Fruit fly (Drosophila melanogaster) whole organism, embryonic: Measurements from ENCODE around the gene CG9886.

Experiments
- ATbp ChIP-seq: fragments of 200-800 bp; sonication (Bioruptor generic); optimal IDR thresholded peaks from 2 replicates; lab custom pipeline; 2017; ENCODE audit warnings: missing biosample characterization, mild to moderate bottlenecking, missing genetic modification characterization, missing genetic modification reagents
- Antp ChIP-seq: fragments of 200-800 bp; sonication (Bioruptor generic); optimal IDR thresholded peaks from 3 replicates; lab custom pipeline; 2016; ENCODE audit warnings: missing biosample characterization, missing genetic modification characterization
- Atf-2 ChIP-seq: fragments of 200-800 bp; sonication (Bioruptor generic); optimal IDR thresholded peaks from 2 replicates; lab custom pipeline; 2016; ENCODE audit warnings: missing biosample characterization, missing genetic modification characterization
- C15 ChIP-seq: fragments of 200-800 bp; sonication (Bioruptor generic); IDR thresholded peaks from 3 replicates; pipeline ENCODE4 v1.3.6; 2022; ENCODE audit warnings: missing biosample characterization, missing genetic modification characterization
- CG12071 ChIP-seq: fragments of 200-800 bp; sonication (Bioruptor generic); optimal IDR thresholded peaks from 3 replicates; lab custom pipeline; 2018; ENCODE audit warnings: missing biosample characterization, mild to moderate bottlenecking, missing genetic modification characterization
- CG12104 ChIP-seq: fragments of 200-800 bp; sonication (Bioruptor generic); optimal IDR thresholded peaks from 3 replicates; lab custom pipeline; 2016; ENCODE audit warnings: missing biosample characterization, missing genetic modification characterization
- CG13624 ChIP-seq: fragments of 200-800 bp; sonication (Bioruptor generic); optimal IDR thresholded peaks from 2 replicates; lab custom pipeline; 2016; ENCODE audit warnings: missing biosample characterization, missing genetic modification characterization
- CG14860 ChIP-seq: fragments of 200-800 bp; sonication (Bioruptor generic); IDR thresholded peaks from 3 replicates; pipeline ENCODE4 v1.3.6; 2022; ENCODE audit warnings: missing biosample characterization, missing genetic modification characterization; ENCODE audit not compliant: partially characterized antibody
- CG15514 ChIP-seq: fragments of 200-800 bp; sonication (Bioruptor generic); optimal IDR thresholded peaks from 3 replicates; lab custom pipeline; 2017; ENCODE audit warnings: missing biosample characterization, missing genetic modification characterization, mild to moderate bottlenecking, moderate library complexity, missing genetic modification reagents
- CG17328 ChIP-seq: fragments of 200-800 bp; sonication (Bioruptor generic); IDR thresholded peaks from 2 replicates; pipeline ENCODE4 v1.3.6; 2022; ENCODE audit warnings: missing biosample characterization, missing genetic modification characterization
- CG1792 ChIP-seq: fragments of 200-800 bp; sonication (Bioruptor generic); optimal IDR thresholded peaks from 2 replicates; lab custom pipeline; 2016; ENCODE audit warnings: missing biosample characterization, missing genetic modification characterization
- CG2678 ChIP-seq: fragments of 200-800 bp; sonication (Bioruptor generic); optimal IDR thresholded peaks from 3 replicates; lab custom pipeline; 2019; ENCODE audit warnings: missing biosample characterization, mild to moderate bottlenecking, missing genetic modification characterization, moderate library complexity
- CG3281 ChIP-seq: fragments of 200-800 bp; sonication (Bioruptor generic); optimal IDR thresholded peaks from 3 replicates; lab custom pipeline; 2017; ENCODE audit warnings: missing biosample characterization, mild to moderate bottlenecking, missing genetic modification characterization
- CG33213 ChIP-seq: fragments of 200-800 bp; sonication (Bioruptor generic); optimal IDR thresholded peaks from 3 replicates; lab custom pipeline; 2016; ENCODE audit warnings: missing biosample characterization, missing genetic modification characterization
- CG4404 ChIP-seq: fragments of 200-800 bp; sonication (Bioruptor generic); IDR thresholded peaks from 2 replicates; pipeline ENCODE4 v1.3.6; 2022; ENCODE audit warnings: missing biosample characterization, missing genetic modification characterization
- CG4424 ChIP-seq: fragments of 200-800 bp; sonication (Bioruptor generic); optimal IDR thresholded peaks from 3 replicates; lab custom pipeline; 2016; ENCODE audit warnings: missing biosample characterization, missing genetic modification characterization
- CG6175 ChIP-seq: fragments of 200-800 bp; sonication (Bioruptor generic); IDR thresholded peaks from 3 replicates; pipeline ENCODE4 v1.3.6; 2022; ENCODE audit warnings: missing biosample characterization, missing genetic modification characterization
- CG6683 ChIP-seq: fragments of 200-800 bp; sonication (Bioruptor generic); optimal IDR thresholded peaks from 2 replicates; lab custom pipeline; 2017; ENCODE audit warnings: missing biosample characterization, mild to moderate bottlenecking, missing genetic modification characterization, missing genetic modification reagents
- CG7556 ChIP-seq: fragments of 200-800 bp; sonication (Bioruptor generic); optimal IDR thresholded peaks from 2 replicates; lab custom pipeline; 2017; ENCODE audit warnings: missing biosample characterization, mild to moderate bottlenecking, missing genetic modification characterization
- CG7839 ChIP-seq: fragments of 200-800 bp; sonication (Bioruptor generic); optimal IDR thresholded peaks from 3 replicates; lab custom pipeline; 2018; ENCODE audit warnings: missing biosample characterization, mild to moderate bottlenecking, missing genetic modification characterization, moderate library complexity
- CTCF ChIP-seq: fragments of 200-800 bp; sonication (Bioruptor generic); optimal IDR thresholded peaks from 2 replicates; lab custom pipeline; 2017; ENCODE audit warnings: missing biosample characterization, mild to moderate bottlenecking, missing genetic modification characterization, moderate library complexity
- Deaf1 ChIP-seq: fragments of 200-800 bp; optimal IDR thresholded peaks from 3 replicates; lab custom pipeline; 2019; ENCODE audit warnings: missing biosample characterization, mild to moderate bottlenecking, missing genetic modification characterization, moderate library complexity
- ERR ChIP-seq: fragments of 200-800 bp; sonication (Bioruptor generic); optimal IDR thresholded peaks from 2 replicates; lab custom pipeline; 2016; ENCODE audit warnings: missing biosample characterization, missing genetic modification characterization
- Fer1 ChIP-seq: fragments of 200-800 bp; sonication (Bioruptor generic); optimal IDR thresholded peaks from 2 replicates; lab custom pipeline; 2017; ENCODE audit warnings: missing biosample characterization, mild to moderate bottlenecking, missing genetic modification characterization
- HmgZ ChIP-seq: fragments of 200-800 bp; sonication (Bioruptor generic); optimal IDR thresholded peaks from 2 replicates; lab custom pipeline; 2018; ENCODE audit warnings: missing biosample characterization, mild to moderate bottlenecking, missing genetic modification characterization
- Kr ChIP-seq: fragments of 200-800 bp; sonication (Bioruptor generic); optimal IDR thresholded peaks from 2 replicates; lab custom pipeline; 2017; ENCODE audit warnings: missing biosample characterization, mild to moderate bottlenecking, missing genetic modification characterization
- Lim3 ChIP-seq: fragments of 200-800 bp; sonication (Bioruptor generic); IDR thresholded peaks from 2 replicates; pipeline ENCODE4 v1.3.6; 2022; ENCODE audit warnings: missing biosample characterization, missing genetic modification characterization
- Med ChIP-seq: fragments of 200-800 bp; sonication (Bioruptor generic); peaks from one replicate; lab custom pipeline; 2016; ENCODE audit warnings: missing biosample characterization, missing genetic modification characterization, mild to moderate bottlenecking, inconsistent platforms, moderate library complexity
- Nf-YB ChIP-seq: fragments of 200-800 bp; sonication (Bioruptor generic); optimal IDR thresholded peaks from 3 replicates; lab custom pipeline; 2019; ENCODE audit warnings: missing biosample characterization, mild to moderate bottlenecking, missing genetic modification characterization, moderate library complexity
- Nf-YC ChIP-seq: fragments of 200-800 bp; optimal IDR thresholded peaks from 3 replicates; lab custom pipeline; 2019; ENCODE audit warnings: missing biosample characterization, mild to moderate bottlenecking, missing genetic modification characterization, moderate library complexity
- Optix ChIP-seq: fragments of 200-800 bp; sonication (Bioruptor generic); IDR thresholded peaks from 3 replicates; pipeline ENCODE4 v1.3.6; 2022; ENCODE audit warnings: missing biosample characterization, missing genetic modification characterization
- PHDP ChIP-seq: fragments of 200-800 bp; sonication (Bioruptor generic); optimal IDR thresholded peaks from 3 replicates; lab custom pipeline; 2018; ENCODE audit warnings: missing biosample characterization, mild to moderate bottlenecking, missing genetic modification characterization, moderate library complexity
- Sox102F ChIP-seq: fragments of 200-800 bp; sonication (Bioruptor generic); optimal IDR thresholded peaks from 2 replicates; lab custom pipeline; 2018; ENCODE audit warnings: missing biosample characterization, mild to moderate bottlenecking, missing genetic modification characterization, moderate library complexity
- Taf1 ChIP-seq: fragments of 200-800 bp; sonication (Bioruptor generic); IDR thresholded peaks from 2 replicates; pipeline ENCODE4 v1.3.6; 2022; ENCODE audit warnings: missing biosample characterization, missing genetic modification characterization
- bsh ChIP-seq, 2 experiments: fragments of 200-800 bp; sonication (Bioruptor generic); optimal IDR thresholded peaks; 2 replicates each; lab custom pipeline; 2017 to 2018; ENCODE audit warnings: mild to moderate bottlenecking in 2 of 2, missing biosample characterization in 2 of 2, missing genetic modification characterization in 2 of 2, moderate library complexity in 1 of 2
- eve ChIP-seq, 2 experiments: fragments of >200 bp; optimal IDR thresholded peaks; 2 replicates each; lab custom pipeline; 2017; ENCODE audit warnings: missing biosample characterization in 2 of 2, missing genetic modification characterization in 2 of 2
- gem ChIP-seq: fragments of 200-800 bp; sonication (Bioruptor generic); optimal IDR thresholded peaks from 2 replicates; lab custom pipeline; 2019; ENCODE audit warnings: missing biosample characterization, mild to moderate bottlenecking, missing genetic modification characterization, moderate library complexity
- gro ChIP-seq: fragments of 200-800 bp; sonication (Bioruptor generic); optimal IDR thresholded peaks from 2 replicates; lab custom pipeline; 2016; ENCODE audit warnings: missing biosample characterization, missing genetic modification characterization
- hth ChIP-seq: fragments of >200 bp; optimal IDR thresholded peaks from 2 replicates; lab custom pipeline; 2017; ENCODE audit warnings: inconsistent platforms
- inv ChIP-seq: fragments of 200-800 bp; sonication (Bioruptor generic); IDR thresholded peaks from 2 replicates; pipeline ENCODE4 v1.3.6; 2022; ENCODE audit warnings: missing biosample characterization, missing genetic modification characterization; ENCODE audit not compliant: partially characterized antibody
- lab ChIP-seq: fragments of 200-800 bp; sonication (Bioruptor generic); optimal IDR thresholded peaks from 3 replicates; lab custom pipeline; 2017; ENCODE audit warnings: missing biosample characterization, missing genetic modification characterization, mild to moderate bottlenecking, moderate library complexity, missing genetic modification reagents
- lmd ChIP-seq: fragments of 200-800 bp; sonication (Bioruptor generic); IDR thresholded peaks from 2 replicates; pipeline ENCODE4 v1.3.6; 2022; ENCODE audit warnings: missing biosample characterization, missing genetic modification characterization
- prd ChIP-seq, 3 experiments: fragments of >200 bp in 2 of 3; fragments of 200-800 bp in 1 of 3; sonication (Bioruptor generic) in 1 of 3; optimal IDR thresholded peaks in 2 of 3; IDR thresholded peaks in 1 of 3; 2 replicates in 2 of 3; 3 replicates in 1 of 3; pipeline versions ENCODE4 v1.3.6 to Lab custom; 2017 to 2022; ENCODE audit warnings: missing biosample characterization in 1 of 3, missing genetic modification characterization in 1 of 3
- row ChIP-seq: fragments of 200-800 bp; sonication (Bioruptor generic); IDR thresholded peaks from 3 replicates; pipeline ENCODE4 v1.3.6; 2022; ENCODE audit warnings: missing biosample characterization, missing genetic modification characterization
- ssp ChIP-seq: fragments of 200-800 bp; sonication (Bioruptor generic); IDR thresholded peaks from 2 replicates; pipeline ENCODE4 v1.3.6; 2022; ENCODE audit warnings: missing biosample characterization, missing genetic modification characterization
- twi ChIP-seq: fragments of 200-800 bp; optimal IDR thresholded peaks from 2 replicates; lab custom pipeline; 2019; ENCODE audit warnings: missing biosample characterization, mild to moderate bottlenecking, missing genetic modification characterization, moderate library complexity
- unc-4 ChIP-seq: fragments of 200-800 bp; sonication (Bioruptor generic); IDR thresholded peaks from 2 replicates; pipeline ENCODE4 v1.3.6; 2022; ENCODE audit warnings: missing biosample characterization, missing genetic modification characterization; ENCODE audit not compliant: partially characterized antibody
- vnd ChIP-seq: fragments of 200-800 bp; sonication (Bioruptor generic); IDR thresholded peaks from 3 replicates; pipeline ENCODE4 v1.3.6; 2022; ENCODE audit warnings: missing biosample characterization, missing genetic modification characterization; ENCODE audit not compliant: partially characterized antibody
- wor ChIP-seq: fragments of 200-800 bp; sonication (Bioruptor generic); IDR thresholded peaks from 2 replicates; pipeline ENCODE4 v1.3.6; 2022; ENCODE audit warnings: missing biosample characterization, missing genetic modification characterization

CG9886 gene

dm6 chr2L:2391321-2391720 lies 29.3 kb upstream of the CG9886 start, which contains the start of gene CG46448:
CG46448 (plus strand) TSS chr2L:2391660.
- TF ChIP-seq Lim3 (GFP tag; lab: Robert Waterston, UW) (0 out of 2 replicates have a peak, but pooled peaks have one; percentile 7), CG12104 (GFP tag; lab: Kevin White, UChicago) (no peak), Nf-YB (GFP tag; lab: Kevin White, UChicago) (peak; percentile 78), CG12071 (GFP tag; lab: Kevin White, UChicago) (no peak), Nf-YC (peak; percentile 87), inv (GFP tag; lab: Robert Waterston, UW) (no peak), lab (GFP tag; lab: Kevin White, UChicago) (peak; percentile 16), Deaf1 (peak; percentile 12)
- TF ChIP-seq, all 482 proteins: peak for 5

DNA sequence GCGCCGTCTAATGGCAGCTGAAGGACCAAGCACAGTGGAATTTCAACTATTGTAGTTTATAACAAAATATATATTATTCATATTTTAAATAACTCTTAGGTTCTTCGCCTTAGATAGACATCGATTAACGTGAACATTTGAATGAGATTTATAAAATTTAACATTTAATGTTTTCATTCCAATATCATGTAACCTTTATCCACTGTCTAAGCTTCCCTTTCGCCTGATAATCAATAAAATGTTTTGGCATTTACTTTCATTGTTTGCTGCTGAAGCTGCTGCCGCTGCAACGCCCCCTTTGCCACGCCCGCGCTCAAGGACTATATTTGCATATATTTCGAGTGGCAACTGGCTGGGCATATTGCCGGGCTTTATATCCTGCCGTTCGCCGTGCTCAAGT lies 25.8 kb upstream of the CG9886 start:
- TF ChIP-seq gro (GFP tag; lab: Kevin White, UChicago) (no peak), CG15514 (GFP tag; lab: Kevin White, UChicago) (no peak), CG2678 (tag; lab: Kevin White, UChicago) (peak; percentile 36), HmgZ (tag; lab: Kevin White, UChicago) (no peak), CTCF (GFP tag; lab: Kevin White, UChicago) (no peak), CG7839 (tag; lab: Kevin White, UChicago) (peak; percentile 8), PHDP (tag; lab: Kevin White, UChicago) (peak; percentile 4), Med (GFP tag; lab: Kevin White, UChicago) (peak; percentile 70), CG13624 (GFP tag; lab: Kevin White, UChicago) (no peak), Fer1 (GFP tag; lab: Kevin White, UChicago) (peak; percentile 18), eve (GFP tag; optimal IDR thresholded peaks at IDR 0.05; lab: Kevin White, UChicago) (no peak), Kr (GFP tag; lab: Kevin White, UChicago) (no peak), CG4424 (GFP tag; lab: Kevin White, UChicago) (no peak), wor (GFP tag; lab: Robert Waterston, UW) (no peak), vnd (GFP tag; lab: Robert Waterston, UW) (no peak), Atf-2 (no peak), C15 (GFP tag; lab: Robert Waterston, UW) (no peak), CG14860 (no peak), Optix (no peak), CG7556 (GFP tag; lab: Kevin White, UChicago) (peak; percentile 16), ERR (GFP tag; lab: Kevin White, UChicago) (no peak), CG1792 (GFP tag; lab: Kevin White, UChicago) (no peak), CG6683 (GFP tag; lab: Kevin White, UChicago) (no peak), Antp (GFP tag; lab: Kevin White, UChicago) (no peak), gem (peak; percentile 40), ATbp (GFP tag; lab: Kevin White, UChicago) (peak; percentile 3), row (GFP tag; lab: Robert Waterston, UW) (peak; percentile 47; the same call in 2 of the 3 replicates), prd (optimal IDR thresholded peaks at IDR 0.05; lab: Kevin White, UChicago) (no peak), prd (GFP tag; IDR thresholded peaks at IDR 0.05; lab: Robert Waterston, UW) (no peak), Deaf1 (no peak), CG33213 (GFP tag; lab: Kevin White, UChicago) (no peak), lmd (no peak), ssp (no peak), Taf1 (GFP tag; lab: Robert Waterston, UW) (no peak), CG4404 (GFP tag; lab: Robert Waterston, UW) (no peak), CG6175 (GFP tag; lab: Robert Waterston, UW) (no peak), Sox102F (GFP tag; lab: Kevin White, UChicago) (peak; percentile 37), hth (lab: Kevin White, UChicago) (no peak), twi (tag; lab: Kevin White, UChicago) (no peak), bsh (GFP tag; optimal IDR thresholded peaks at IDR 0.05; lab: Kevin White, UChicago) (peak in 1 of 2 experiments; percentile 23), CG17328 (peak; percentile 45; the same call in 1 of the 2 replicates), unc-4 (GFP tag; lab: Robert Waterston, UW) (no peak), CG3281 (GFP tag; lab: Kevin White, UChicago) (no peak)
